Worm (Caenorhabditis elegans) whole organism, L3 larva: ENCODE results near the gene C51E3.6.

Source experiments
- ceh-28 ChIP-seq: fragments of 150-350 bp; optimal IDR thresholded peaks from 2 replicates; lab custom pipeline; 2014; ENCODE audit warnings: missing biosample characterization, missing genetic modification reagents, missing genetic modification characterization
- ceh-82 ChIP-seq: fragments of 150-350 bp; optimal IDR thresholded peaks from 2 replicates; lab custom pipeline; 2014; ENCODE audit warnings: missing biosample characterization, missing genetic modification characterization
- mdl-1 ChIP-seq: fragments of 150-350 bp; optimal IDR thresholded peaks from 2 replicates; lab custom pipeline; 2014; ENCODE audit warnings: missing biosample characterization, missing genetic modification characterization
- nhr-67 ChIP-seq: fragments of 150-350 bp; optimal IDR thresholded peaks from 2 replicates; lab custom pipeline; 2014; ENCODE audit warnings: missing biosample characterization, missing genetic modification characterization
- nhr-77 ChIP-seq: fragments of 150-350 bp; optimal IDR thresholded peaks from 2 replicates; lab custom pipeline; 2014; ENCODE audit warnings: missing biosample characterization, missing genetic modification characterization
- ztf-11 ChIP-seq: fragments of 150-350 bp; optimal IDR thresholded peaks from 2 replicates; lab custom pipeline; 2014; ENCODE audit warnings: missing biosample characterization, missing genetic modification characterization

- TF ChIP-seq nhr-77 (tag; lab: Kevin White, UChicago) (no peak), ceh-82 (no peak), mdl-1 (no peak), ceh-28 (no peak), ztf-11 (tag; lab: Kevin White, UChicago) (no peak), nhr-67 (no peak)
Observed at ce11 chrV:10154698-10155097, 11.6 kb downstream of the C51E3.6 start, which contains the start of gene srsx-29.
